Fruit fly (Drosophila melanogaster) whole organism, embryonic: ENCODE data around the gene CG5003.

Source experiments
- ATbp ChIP-seq: fragments of 200-800 bp; sonication (Bioruptor generic); optimal IDR thresholded peaks from 2 replicates; lab custom pipeline; 2017; ENCODE audit warnings: missing biosample characterization, mild to moderate bottlenecking, missing genetic modification characterization, missing genetic modification reagents
- CG10147 ChIP-seq: fragments of 200-800 bp; sonication (Bioruptor generic); optimal IDR thresholded peaks from 2 replicates; lab custom pipeline; 2019; ENCODE audit warnings: missing biosample characterization, mild to moderate bottlenecking, missing genetic modification characterization, moderate library complexity
- CG10543 ChIP-seq: fragments of 200-800 bp; sonication (Bioruptor generic); optimal IDR thresholded peaks from 3 replicates; lab custom pipeline; 2017; ENCODE audit warnings: missing biosample characterization, mild to moderate bottlenecking, missing genetic modification characterization, moderate library complexity
- CG11247 ChIP-seq: fragments of 200-800 bp; sonication (Bioruptor generic); IDR thresholded peaks from 2 replicates; pipeline ENCODE4 v1.3.6; 2022; ENCODE audit warnings: missing biosample characterization, missing genetic modification characterization
- CG12659 ChIP-seq: fragments of 200-800 bp; sonication (Bioruptor generic); optimal IDR thresholded peaks from 3 replicates; lab custom pipeline; 2017; ENCODE audit warnings: mild to moderate bottlenecking, missing biosample characterization, missing genetic modification reagents, missing genetic modification characterization
- CG14860 ChIP-seq: fragments of 200-800 bp; sonication (Bioruptor generic); IDR thresholded peaks from 3 replicates; pipeline ENCODE4 v1.3.6; 2022; ENCODE audit warnings: missing biosample characterization, missing genetic modification characterization; ENCODE audit not compliant: partially characterized antibody
- CG17802 ChIP-seq: fragments of 200-800 bp; sonication (Bioruptor generic); optimal IDR thresholded peaks from 2 replicates; lab custom pipeline; 2018; ENCODE audit warnings: missing biosample characterization, mild to moderate bottlenecking, missing genetic modification characterization, moderate library complexity
- CG17912 ChIP-seq: fragments of 200-800 bp; sonication (Bioruptor generic); optimal IDR thresholded peaks from 2 replicates; lab custom pipeline; 2018; ENCODE audit warnings: missing biosample characterization, mild to moderate bottlenecking, missing genetic modification characterization
- CG1832 ChIP-seq: fragments of 200-800 bp; sonication (Bioruptor generic); optimal IDR thresholded peaks from 2 replicates; lab custom pipeline; 2017; ENCODE audit warnings: missing biosample characterization, mild to moderate bottlenecking, missing genetic modification characterization, inconsistent platforms
- CG18764 ChIP-seq: fragments of 200-800 bp; sonication (Bioruptor generic); optimal IDR thresholded peaks from 3 replicates; lab custom pipeline; 2016; ENCODE audit warnings: missing biosample characterization, missing genetic modification characterization
- CG2120 ChIP-seq: fragments of 200-800 bp; sonication (Bioruptor generic); optimal IDR thresholded peaks from 3 replicates; lab custom pipeline; 2016; ENCODE audit warnings: missing biosample characterization, missing genetic modification characterization
- CG3726 ChIP-seq: fragments of 200-800 bp; sonication (Bioruptor generic); IDR thresholded peaks from 3 replicates; pipeline ENCODE4, ENCODE4 v1.3.6; 2022; ENCODE audit warnings: missing biosample characterization, missing genetic modification characterization
- CG42726 ChIP-seq: fragments of 200-800 bp; sonication (Bioruptor generic); IDR thresholded peaks from 2 replicates; pipeline ENCODE4 v1.3.6; 2022; ENCODE audit warnings: missing biosample characterization, missing genetic modification characterization; ENCODE audit not compliant: partially characterized antibody
- CG4360 ChIP-seq: fragments of 200-800 bp; sonication (Bioruptor generic); IDR thresholded peaks from 2 replicates; pipeline ENCODE4 v1.3.6; 2022; ENCODE audit warnings: missing biosample characterization, missing genetic modification characterization
- CG6813 ChIP-seq: fragments of 200-800 bp; sonication (Bioruptor generic); optimal IDR thresholded peaks from 2 replicates; lab custom pipeline; 2017; ENCODE audit warnings: missing biosample characterization, missing genetic modification characterization, mild to moderate bottlenecking, moderate library complexity, missing genetic modification reagents
- CG7357 ChIP-seq: fragments of 200-800 bp; sonication (Bioruptor generic); IDR thresholded peaks from 3 replicates; pipeline ENCODE4 v1.3.6; 2022; ENCODE audit warnings: missing biosample characterization, missing genetic modification characterization
- CG8924 ChIP-seq: fragments of 200-800 bp; optimal IDR thresholded peaks from 3 replicates; lab custom pipeline; 2019; ENCODE audit warnings: missing biosample characterization, mild to moderate bottlenecking, missing genetic modification characterization, moderate library complexity
- CkIIα-i1 ChIP-seq: fragments of 200-800 bp; sonication (Bioruptor generic); IDR thresholded peaks from 2 replicates; pipeline ENCODE4 v1.3.6; 2022; ENCODE audit warnings: missing biosample characterization, missing genetic modification characterization
- Dref ChIP-seq: fragments of 200-800 bp; sonication (Bioruptor generic); IDR thresholded peaks from 2 replicates; pipeline ENCODE4 v1.3.6; 2022; ENCODE audit warnings: missing biosample characterization, missing genetic modification characterization
- Ets65A ChIP-seq: fragments of 200-800 bp; sonication (Bioruptor generic); peaks from one replicate; lab custom pipeline; 2016; ENCODE audit warnings: missing biosample characterization, missing genetic modification characterization
- Hr39 ChIP-seq: fragments of >200 bp; optimal IDR thresholded peaks from 2 replicates; lab custom pipeline; 2017
- Lhr ChIP-seq: fragments of 200-800 bp; sonication (Bioruptor generic); optimal IDR thresholded peaks from 3 replicates; lab custom pipeline; 2017; ENCODE audit warnings: mild to moderate bottlenecking, missing biosample characterization, missing genetic modification reagents, missing genetic modification characterization
- Med ChIP-seq: fragments of 200-800 bp; sonication (Bioruptor generic); peaks from one replicate; lab custom pipeline; 2016; ENCODE audit warnings: missing biosample characterization, missing genetic modification characterization, mild to moderate bottlenecking, inconsistent platforms, moderate library complexity
- Opbp ChIP-seq: fragments of 200-800 bp; sonication (Bioruptor generic); IDR thresholded peaks from 3 replicates; pipeline ENCODE4 v1.3.6; 2022; ENCODE audit warnings: missing biosample characterization, missing genetic modification characterization; ENCODE audit not compliant: partially characterized antibody
- Rfx ChIP-seq: fragments of 200-800 bp; sonication (Bioruptor generic); IDR thresholded peaks from 2 replicates; pipeline ENCODE4 v1.3.6; 2022; ENCODE audit warnings: missing biosample characterization, missing genetic modification characterization
- Sox102F ChIP-seq: fragments of 200-800 bp; sonication (Bioruptor generic); optimal IDR thresholded peaks from 2 replicates; lab custom pipeline; 2018; ENCODE audit warnings: missing biosample characterization, mild to moderate bottlenecking, missing genetic modification characterization, moderate library complexity
- Trl ChIP-seq, 3 experiments: fragments of >200 bp in 2 of 3; fragments of 200-800 bp in 1 of 3; sonication (Bioruptor generic) in 1 of 3; optimal IDR thresholded peaks; 2 replicates in 1 of 3; 3 replicates in 2 of 3; lab custom pipeline; 2016 to 2017; ENCODE audit warnings: missing biosample characterization in 1 of 3, missing genetic modification characterization in 1 of 3
- abd-A ChIP-seq: fragments of 200-800 bp; sonication (Bioruptor generic); optimal IDR thresholded peaks from 3 replicates; lab custom pipeline; 2019; ENCODE audit warnings: missing biosample characterization, mild to moderate bottlenecking, missing genetic modification characterization, moderate library complexity
- bcd ChIP-seq: fragments of 200-800 bp; sonication (Bioruptor generic); optimal IDR thresholded peaks from 2 replicates; lab custom pipeline; 2017; ENCODE audit warnings: missing biosample characterization, mild to moderate bottlenecking, missing genetic modification characterization
- crol ChIP-seq: fragments of 200-800 bp; sonication (Bioruptor generic); IDR thresholded peaks from 2 replicates; pipeline ENCODE4 v1.3.6; 2022; ENCODE audit warnings: missing biosample characterization, missing genetic modification characterization
- crp ChIP-seq, 2 experiments: fragments of 200-800 bp; sonication (Bioruptor generic); optimal IDR thresholded peaks; 2 replicates in 1 of 2; 3 replicates in 1 of 2; lab custom pipeline; 2017; ENCODE audit warnings: missing biosample characterization in 2 of 2, missing genetic modification characterization in 2 of 2, mild to moderate bottlenecking in 1 of 2, moderate library complexity in 1 of 2
- exex ChIP-seq: fragments of 200-800 bp; sonication (Bioruptor generic); optimal IDR thresholded peaks from 4 replicates; lab custom pipeline; 2018; ENCODE audit warnings: missing biosample characterization, mild to moderate bottlenecking, missing genetic modification characterization, moderate library complexity
- gem ChIP-seq: fragments of 200-800 bp; sonication (Bioruptor generic); optimal IDR thresholded peaks from 2 replicates; lab custom pipeline; 2019; ENCODE audit warnings: missing biosample characterization, mild to moderate bottlenecking, missing genetic modification characterization, moderate library complexity
- gsb ChIP-seq: fragments of 200-800 bp; sonication (Bioruptor generic); IDR thresholded peaks from 2 replicates; pipeline ENCODE4 v1.3.6; 2022; ENCODE audit warnings: missing biosample characterization, missing genetic modification characterization
- gsb-n ChIP-seq: fragments of 200-800 bp; sonication (Bioruptor generic); optimal IDR thresholded peaks from 3 replicates; lab custom pipeline; 2018; ENCODE audit warnings: missing biosample characterization, mild to moderate bottlenecking, missing genetic modification characterization
- ind ChIP-seq: fragments of 200-800 bp; sonication (Bioruptor generic); optimal IDR thresholded peaks from 3 replicates; lab custom pipeline; 2016; ENCODE audit warnings: missing biosample characterization, missing genetic modification characterization
- kah ChIP-seq: fragments of 200-800 bp; sonication (Bioruptor generic); optimal IDR thresholded peaks from 2 replicates; lab custom pipeline; 2018; ENCODE audit warnings: missing biosample characterization, mild to moderate bottlenecking, missing genetic modification characterization
- nom ChIP-seq: fragments of 200-800 bp; sonication (Bioruptor generic); optimal IDR thresholded peaks from 2 replicates; lab custom pipeline; 2017; ENCODE audit warnings: missing biosample characterization, missing genetic modification characterization, mild to moderate bottlenecking, moderate library complexity, missing genetic modification reagents
- pzg ChIP-seq: fragments of 200-800 bp; sonication (Bioruptor generic); optimal IDR thresholded peaks from 3 replicates; lab custom pipeline; 2018; ENCODE audit warnings: missing biosample characterization, mild to moderate bottlenecking, missing genetic modification characterization, moderate library complexity
- seq ChIP-seq: fragments of 200-800 bp; sonication (Bioruptor generic); IDR thresholded peaks from 2 replicates; pipeline ENCODE4 v1.3.6; 2022; ENCODE audit warnings: missing biosample characterization, missing genetic modification characterization
- slbo ChIP-seq: fragments of 200-800 bp; sonication (Bioruptor generic); IDR thresholded peaks from 2 replicates; pipeline ENCODE4 v1.3.6; 2022; ENCODE audit warnings: missing biosample characterization, missing genetic modification characterization
- slp2 ChIP-seq: fragments of 200-800 bp; sonication (Bioruptor generic); optimal IDR thresholded peaks from 2 replicates; lab custom pipeline; 2016; ENCODE audit warnings: missing biosample characterization, missing genetic modification characterization
- sug ChIP-seq: fragments of 200-800 bp; optimal IDR thresholded peaks from 2 replicates; lab custom pipeline; 2019; ENCODE audit warnings: missing biosample characterization, mild to moderate bottlenecking, missing genetic modification characterization, moderate library complexity
- wdn ChIP-seq: fragments of 200-800 bp; sonication (Bioruptor generic); IDR thresholded peaks from 2 replicates; pipeline ENCODE4 v1.3.6; 2022; ENCODE audit warnings: missing biosample characterization, missing genetic modification characterization
- zfh1 ChIP-seq: fragments of 200-800 bp; sonication (Bioruptor generic); IDR thresholded peaks from 3 replicates; pipeline ENCODE4 v1.3.6; 2022; ENCODE audit warnings: missing biosample characterization, missing genetic modification characterization

CG5003 gene

dm6 chr3R:27926738-27927215 lies 10.5 kb upstream of the CG5003 start:
- TF ChIP-seq CG4360 (GFP tag; lab: Robert Waterston, UW) (no peak), Ets65A (peak; percentile 70), CG11247 (GFP tag; lab: Robert Waterston, UW) (no peak), Lhr (no peak), gsb-n (tag; lab: Kevin White, UChicago) (no peak), wdn (0 out of 2 replicates have a peak, but pooled peaks have one; percentile 17), abd-A (tag; lab: Kevin White, UChicago) (no peak), Hr39 (lab: Kevin White, UChicago) (no peak), sug (tag; lab: Kevin White, UChicago) (peak; percentile 27), Dref (GFP tag; lab: Robert Waterston, UW) (0 out of 2 replicates have a peak, but pooled peaks have one; percentile 24), CG10147 (GFP tag; lab: Kevin White, UChicago) (no peak), Rfx (GFP tag; lab: Robert Waterston, UW) (0 out of 2 replicates have a peak, but pooled peaks have one; percentile 14), crp (GFP tag; optimal IDR thresholded peaks at IDR 0.05; lab: Kevin White, UChicago) (no peak), Sox102F (GFP tag; lab: Kevin White, UChicago) (no peak), kah (GFP tag; lab: Kevin White, UChicago) (peak; percentile 79), CkIIα-i1 (no peak), nom (peak; percentile 2), CG18764 (GFP tag; lab: Kevin White, UChicago) (no peak), CG17802 (no peak), CG1832 (no peak), CG17912 (GFP tag; lab: Kevin White, UChicago) (no peak), seq (GFP tag; lab: Robert Waterston, UW) (no peak), slp2 (GFP tag; lab: Kevin White, UChicago) (no peak), Opbp (GFP tag; lab: Robert Waterston, UW) (no peak), CG42726 (GFP tag; lab: Robert Waterston, UW) (no peak), slbo (GFP tag; lab: Robert Waterston, UW) (0 out of 2 replicates have a peak, but pooled peaks have one; percentile 7), zfh1 (GFP tag; lab: Robert Waterston, UW) (0 out of 3 replicates have a peak, but pooled peaks have one; percentile 44), ATbp (GFP tag; lab: Kevin White, UChicago) (no peak), exex (peak; percentile 62), CG6813 (GFP tag; lab: Kevin White, UChicago) (no peak), ind (GFP tag; lab: Kevin White, UChicago) (no peak), Trl (optimal IDR thresholded peaks at IDR 0.05; lab: Kevin White, UChicago) (no peak), Trl (GFP tag; optimal IDR thresholded peaks at IDR 0.05; lab: Kevin White, UChicago) (no peak), CG7357 (GFP tag; lab: Robert Waterston, UW) (no peak), pzg (GFP tag; lab: Kevin White, UChicago) (no peak), gem (tag; lab: Kevin White, UChicago) (no peak), CG2120 (GFP tag; lab: Kevin White, UChicago) (no peak), crol (peak; percentile 53; the same call in 1 of the 2 replicates), gsb (GFP tag; lab: Robert Waterston, UW) (0 out of 2 replicates have a peak, but pooled peaks have one; percentile 38), CG3726 (GFP tag; lab: Robert Waterston, UW) (no peak), CG14860 (GFP tag; lab: Robert Waterston, UW) (0 out of 3 replicates have a peak, but pooled peaks have one; percentile 13), CG10543 (GFP tag; lab: Kevin White, UChicago) (no peak), Med (GFP tag; lab: Kevin White, UChicago) (peak; percentile 45), bcd (GFP tag; lab: Kevin White, UChicago) (no peak), CG12659 (GFP tag; lab: Kevin White, UChicago) (no peak), CG8924 (tag; lab: Kevin White, UChicago) (no peak)
